Fruit fly (Drosophila melanogaster): ENCODE data around the gene CG9168.

dm6 chr3L:1401364-1401978 is 9.4 kb upstream of the CG9168 start:
- no peak for TF ChIP-seq fru (GFP tag; optimal IDR thresholded peaks at IDR 0.05)
- no peak for TF ChIP-seq Mio (GFP tag; optimal IDR thresholded peaks at IDR 0.05)
- TF ChIP-seq h (GFP tag; optimal IDR thresholded peaks at IDR 0.05): no peak
- TF ChIP-seq psq (GFP tag; optimal IDR thresholded peaks at IDR 0.05): no peak
- TF ChIP-seq lola (GFP tag; optimal IDR thresholded peaks at IDR 0.05): no peak
- TF ChIP-seq rgr (GFP tag; optimal IDR thresholded peaks at IDR 0.05): no peak
- no peak for TF ChIP-seq Abd-B (GFP tag; optimal IDR thresholded peaks at IDR 0.05)
- no peak for TF ChIP-seq sage (GFP tag; optimal IDR thresholded peaks at IDR 0.05)
- TF ChIP-seq N (GFP tag; optimal IDR thresholded peaks at IDR 0.05): no peak
